Worm (Caenorhabditis elegans): ENCODE data around the gene Y49E10.4.

DNA sequence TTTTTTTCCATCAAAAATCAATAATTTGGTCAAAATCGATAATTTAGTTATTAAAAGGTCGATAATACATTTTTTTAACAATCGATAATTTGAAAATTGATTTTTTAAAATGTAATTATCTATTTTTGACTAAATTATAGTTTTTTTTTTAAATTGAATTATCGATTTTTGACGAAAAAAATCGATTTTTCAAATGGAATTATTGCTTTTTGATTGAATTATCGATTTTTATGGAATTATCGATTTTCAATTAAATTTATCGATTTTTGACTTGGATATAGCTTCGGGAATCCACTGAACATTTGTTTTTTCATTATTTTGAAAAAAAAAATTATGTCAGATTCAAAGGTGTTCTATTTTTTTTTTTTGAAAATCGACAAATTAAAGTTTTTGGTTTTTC lies 26.7 kb upstream of the Y49E10.4 start:
- TF ChIP-seq ama-1 (optimal IDR thresholded peaks at IDR 0.05) (no peak), nhr-12 (tag; optimal IDR thresholded peaks at IDR 0.05) (no peak), ceh-82 (tag; optimal IDR thresholded peaks at IDR 0.05) (no peak), lsy-2 (tag; optimal IDR thresholded peaks at IDR 0.05) (no peak), unc-55 (GFP tag; optimal IDR thresholded peaks at IDR 0.05) (no peak), nhr-25 (tag; optimal IDR thresholded peaks at IDR 0.05) (no peak), Y55F3AM.14 (GFP tag; optimal IDR thresholded peaks at IDR 0.05) (no peak), unc-39 (tag; optimal IDR thresholded peaks at IDR 0.05) (no peak), dmd-4 (tag; optimal IDR thresholded peaks at IDR 0.05) (no peak), unc-62 (GFP tag; optimal IDR thresholded peaks at IDR 0.05) (no peak)
